Fruit fly (Drosophila melanogaster): ENCODE data around the gene CG13950.

DNA sequence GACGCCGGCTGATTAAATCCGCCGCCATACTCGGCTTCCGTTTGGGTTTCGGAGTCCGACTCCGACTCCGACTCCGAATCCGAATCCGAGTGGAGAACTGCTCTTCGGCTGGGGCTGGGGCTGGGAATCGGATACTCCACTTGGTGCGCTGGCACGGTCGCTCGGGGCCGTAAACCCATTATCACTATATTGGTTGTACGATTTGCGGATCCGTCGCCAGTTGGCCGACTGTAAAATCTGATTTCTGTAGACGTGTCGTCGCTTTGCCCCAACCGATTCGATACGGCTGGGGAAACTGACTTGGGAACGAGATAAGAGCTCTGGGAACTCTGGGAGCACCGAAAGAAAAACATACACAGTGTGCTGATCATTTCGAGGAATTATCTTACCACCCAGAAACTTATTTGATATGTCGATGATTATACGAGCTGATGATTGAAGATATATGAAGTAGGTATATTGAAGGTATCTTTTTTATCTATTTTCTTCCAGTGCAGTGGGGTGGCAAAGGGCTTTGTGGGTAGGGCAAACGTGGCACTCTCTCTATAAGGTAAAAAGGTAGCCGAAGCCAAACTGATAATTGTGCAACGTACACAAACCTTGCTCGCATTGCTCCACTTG is 2.0 kb upstream of the CG13950 start:
- TF ChIP-seq psq (optimal IDR thresholded peaks at IDR 0.05): no peak
- TF ChIP-seq insv (optimal IDR thresholded peaks at IDR 0.05): no peak
- no peak for TF ChIP-seq Myc (optimal IDR thresholded peaks at IDR 0.05)
